Worm (Caenorhabditis elegans) whole organism, L3 larva: Measurements from ENCODE around the gene bcs-1.

ENCODE experiments used
- R02D3.7 ChIP-seq: fragments of 150-350 bp; optimal IDR thresholded peaks from 2 replicates; lab custom pipeline; 2014; ENCODE audit warnings: missing biosample characterization, missing genetic modification characterization
- ZK546.5 ChIP-seq: sonication (generic microtip); optimal IDR thresholded peaks from 2 replicates; lab custom pipeline; 2017; ENCODE audit warnings: missing biosample characterization, missing genetic modification characterization
- aly-2 ChIP-seq: fragments of 150-350 bp; optimal IDR thresholded peaks from 2 replicates; lab custom pipeline; 2014; ENCODE audit warnings: missing biosample characterization, missing genetic modification characterization
- ceh-28 ChIP-seq: fragments of 150-350 bp; optimal IDR thresholded peaks from 2 replicates; lab custom pipeline; 2014; ENCODE audit warnings: missing biosample characterization, missing genetic modification reagents, missing genetic modification characterization
- ceh-82 ChIP-seq: fragments of 150-350 bp; optimal IDR thresholded peaks from 2 replicates; lab custom pipeline; 2014; ENCODE audit warnings: missing biosample characterization, missing genetic modification characterization
- daf-12 ChIP-seq: fragments of 150-350 bp; optimal IDR thresholded peaks from 2 replicates; lab custom pipeline; 2014; ENCODE audit warnings: missing biosample characterization, missing genetic modification reagents, missing genetic modification characterization
- egl-27 ChIP-seq: sonication (generic microtip); optimal IDR thresholded peaks from 4 replicates; lab custom pipeline; 2017; ENCODE audit warnings: missing biosample characterization, missing genetic modification reagents, missing genetic modification characterization
- egl-5 ChIP-seq: fragments of 150-350 bp; optimal IDR thresholded peaks from 2 replicates; lab custom pipeline; 2017; ENCODE audit warnings: missing biosample characterization, missing genetic modification reagents, missing genetic modification characterization, inconsistent platforms
- elt-1 ChIP-seq: fragments of 150-350 bp; optimal IDR thresholded peaks from 2 replicates; lab custom pipeline; 2014; ENCODE audit warnings: missing biosample characterization, missing genetic modification characterization
- elt-2 ChIP-seq: sonication (generic microtip); optimal IDR thresholded peaks from 2 replicates; lab custom pipeline; 2016; ENCODE audit warnings: missing genetic modification reagents, mild to moderate bottlenecking, missing genetic modification characterization, missing compliant biosample characterization
- elt-3 ChIP-seq, 3 experiments: fragments of 150-350 bp in 1 of 3; sonication (generic microtip) in 2 of 3; optimal IDR thresholded peaks; 2 replicates in 2 of 3; 4 replicates in 1 of 3; lab custom pipeline; 2014 to 2017; ENCODE audit warnings: missing biosample characterization in 3 of 3, missing genetic modification characterization in 3 of 3
- eor-1 ChIP-seq, 2 experiments: fragments of 150-350 bp; optimal IDR thresholded peaks; 2 replicates each; lab custom pipeline; 2014 to 2018; ENCODE audit warnings: missing biosample characterization in 2 of 2, missing genetic modification characterization in 2 of 2
- fkh-10 ChIP-seq: sonication (generic microtip); optimal IDR thresholded peaks from 2 replicates; lab custom pipeline; 2017; ENCODE audit warnings: missing biosample characterization, missing genetic modification reagents, missing genetic modification characterization
- fos-1 ChIP-seq: fragments of 150-350 bp; optimal IDR thresholded peaks from 2 replicates; lab custom pipeline; 2014; ENCODE audit warnings: missing biosample characterization, missing genetic modification characterization
- hmg-11 ChIP-seq: sonication (generic microtip); optimal IDR thresholded peaks from 2 replicates; lab custom pipeline; 2016; ENCODE audit warnings: missing genetic modification characterization, missing compliant biosample characterization
- jun-1 ChIP-seq: fragments of 150-350 bp; optimal IDR thresholded peaks from 2 replicates; lab custom pipeline; 2014; ENCODE audit warnings: missing biosample characterization, missing genetic modification reagents, missing genetic modification characterization
- lin-15B ChIP-seq: fragments of 150-350 bp; optimal IDR thresholded peaks from 2 replicates; lab custom pipeline; 2014; ENCODE audit warnings: missing biosample characterization, missing genetic modification characterization
- lin-39 ChIP-seq: fragments of 150-350 bp; optimal IDR thresholded peaks from 2 replicates; lab custom pipeline; 2018; ENCODE audit warnings: missing biosample characterization, missing genetic modification reagents, missing genetic modification characterization
- lsy-12 ChIP-seq: sonication (generic microtip); optimal IDR thresholded peaks from 2 replicates; lab custom pipeline; 2016; ENCODE audit warnings: mild to moderate bottlenecking, missing genetic modification characterization, missing compliant biosample characterization
- mml-1 ChIP-seq: fragments of 150-350 bp; sonication (generic microtip); optimal IDR thresholded peaks from 3 replicates; lab custom pipeline; 2014; ENCODE audit warnings: missing biosample characterization, missing genetic modification characterization
- nfya-1 ChIP-seq: sonication (generic microtip); optimal IDR thresholded peaks from 2 replicates; lab custom pipeline; 2017; ENCODE audit warnings: missing genetic modification characterization, mild to moderate bottlenecking, missing compliant biosample characterization, antibody characterized with exemption, moderate library complexity; ENCODE audit not compliant: insufficient read depth
- nhr-11 ChIP-seq: fragments of 150-350 bp; optimal IDR thresholded peaks from 2 replicates; lab custom pipeline; 2014; ENCODE audit warnings: missing biosample characterization, missing genetic modification characterization
- nhr-12 ChIP-seq: fragments of 150-350 bp; optimal IDR thresholded peaks from 2 replicates; lab custom pipeline; 2014; ENCODE audit warnings: missing biosample characterization, missing genetic modification characterization
- nhr-23 ChIP-seq: fragments of 150-350 bp; optimal IDR thresholded peaks from 2 replicates; lab custom pipeline; 2014; ENCODE audit warnings: missing biosample characterization, missing genetic modification reagents, missing genetic modification characterization
- nhr-237 ChIP-seq: fragments of 150-350 bp; optimal IDR thresholded peaks from 2 replicates; lab custom pipeline; 2014; ENCODE audit warnings: missing biosample characterization, missing genetic modification characterization
- nhr-25 ChIP-seq: sonication (generic microtip); optimal IDR thresholded peaks from 2 replicates; lab custom pipeline; 2017; ENCODE audit warnings: missing biosample characterization, missing genetic modification characterization
- nhr-43 ChIP-seq: sonication (generic microtip); optimal IDR thresholded peaks from 2 replicates; lab custom pipeline; 2016; ENCODE audit warnings: mild to moderate bottlenecking, missing genetic modification characterization, missing compliant biosample characterization; ENCODE audit not compliant: poor library complexity, severe bottlenecking
- nhr-67 ChIP-seq: fragments of 150-350 bp; optimal IDR thresholded peaks from 2 replicates; lab custom pipeline; 2014; ENCODE audit warnings: missing biosample characterization, missing genetic modification characterization
- pha-4 ChIP-seq: fragments of 150-350 bp; optimal IDR thresholded peaks from 2 replicates; lab custom pipeline; 2014; ENCODE audit warnings: missing biosample characterization, missing genetic modification reagents, missing genetic modification characterization
- pqm-1 ChIP-seq: fragments of 150-350 bp; optimal IDR thresholded peaks from 2 replicates; lab custom pipeline; 2017; ENCODE audit warnings: missing biosample characterization, missing genetic modification characterization, inconsistent platforms
- sea-2 ChIP-seq: fragments of 150-350 bp; sonication (generic microtip); optimal IDR thresholded peaks from 4 replicates; lab custom pipeline; 2014; ENCODE audit warnings: missing biosample characterization, missing genetic modification reagents, missing genetic modification characterization
- skn-1 ChIP-seq: fragments of 150-350 bp; optimal IDR thresholded peaks from 2 replicates; lab custom pipeline; 2014; ENCODE audit warnings: missing biosample characterization, missing genetic modification characterization
- tbx-2 ChIP-seq: sonication (generic microtip); optimal IDR thresholded peaks from 2 replicates; lab custom pipeline; 2016; ENCODE audit warnings: mild to moderate bottlenecking, missing genetic modification characterization, missing compliant biosample characterization
- unc-39 ChIP-seq: sonication (generic microtip); optimal IDR thresholded peaks from 4 replicates; lab custom pipeline; 2017; ENCODE audit warnings: missing biosample characterization, missing genetic modification characterization
- unc-62 ChIP-seq: fragments of 150-350 bp; sonication (generic microtip); optimal IDR thresholded peaks from 4 replicates; lab custom pipeline; 2014; ENCODE audit warnings: missing biosample characterization, missing genetic modification reagents, missing genetic modification characterization
- ztf-11 ChIP-seq: fragments of 150-350 bp; optimal IDR thresholded peaks from 2 replicates; lab custom pipeline; 2014; ENCODE audit warnings: missing biosample characterization, missing genetic modification characterization
- ztf-4 ChIP-seq: fragments of 150-350 bp; optimal IDR thresholded peaks from 2 replicates; lab custom pipeline; 2014; ENCODE audit warnings: missing biosample characterization, missing genetic modification characterization

bcs-1 gene

DNA sequence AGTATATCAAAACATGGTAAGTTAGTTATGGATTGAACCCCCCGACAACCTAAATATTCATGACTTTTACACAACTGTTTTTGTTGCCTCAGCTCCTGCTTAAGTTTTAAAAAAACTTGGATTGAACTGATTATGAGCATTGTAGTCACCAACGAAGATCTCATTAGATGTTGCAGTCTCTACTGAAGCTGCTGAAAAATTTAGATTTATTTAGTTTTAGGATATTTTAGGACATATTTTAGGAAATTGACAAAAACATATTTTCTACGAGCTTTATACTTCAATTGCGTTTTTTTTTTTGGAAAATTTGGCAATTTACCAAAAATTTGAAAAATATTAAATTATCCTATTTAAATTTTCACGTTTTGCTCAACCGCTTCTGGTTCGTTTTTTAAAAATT, 8.9 kb upstream of the bcs-1 start, which contains the start of gene F54C9.14:
Gene F54C9.14 (plus strand): TSS at position 301 of the 400 bp plus-strand sequence.
- TF ChIP-seq egl-27 (tag; lab: Kevin White, UChicago) = no peak

ce11 chrII:8566039-8566438, 4.8 kb upstream of the bcs-1 start, which contains the start of gene stc-1:
Gene stc-1, minus strand, starts transcription at chrII:8566139.
- peak; percentile 52 for TF ChIP-seq pha-4 (tag; lab: Kevin White, UChicago)
- TF ChIP-seq ceh-82 (tag; lab: Kevin White, UChicago) = no peak
- peak; percentile 25 for TF ChIP-seq elt-2 (tag; lab: Kevin White, UChicago)
- no peak for TF ChIP-seq nhr-11 (tag; lab: Kevin White, UChicago)
- TF ChIP-seq lin-15B (tag; lab: Kevin White, UChicago) = peak; percentile 51
- peak; percentile 45 for TF ChIP-seq pqm-1
- TF ChIP-seq ceh-28 (tag; lab: Kevin White, UChicago) = peak; percentile 1
- TF ChIP-seq nfya-1 (tag; lab: Kevin White, UChicago) = peak; percentile 55

DNA sequence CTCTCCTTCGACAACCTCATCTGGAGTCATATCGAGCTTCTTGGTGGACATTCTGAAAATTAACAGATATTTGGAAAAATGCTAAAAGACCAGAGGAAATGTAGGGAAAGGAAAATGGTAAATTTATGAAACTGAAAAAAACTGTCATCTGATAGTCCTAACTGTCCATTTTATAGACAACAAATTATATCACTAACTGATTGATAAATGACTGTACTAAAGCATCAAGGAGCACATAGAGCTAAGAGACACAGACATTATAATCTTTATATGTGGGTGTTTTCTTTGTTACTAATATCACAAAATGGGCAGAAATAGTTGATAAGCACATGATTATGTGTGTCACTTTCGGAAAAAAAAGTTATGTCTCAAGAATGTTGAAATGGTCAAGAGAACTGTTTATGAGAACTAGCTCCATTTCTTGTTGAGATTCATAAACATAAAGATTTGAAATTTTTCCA, 4.0 kb upstream of the bcs-1 start, which contains the start of gene F54C9.3:
Gene F54C9.3 (minus strand): TSS at position 51 of the 461 bp plus-strand sequence.
- no peak for TF ChIP-seq eor-1 (tag; optimal IDR thresholded peaks at IDR 0.05; lab: Kevin White, UChicago)
- TF ChIP-seq unc-62 (GFP tag; lab: Kevin White, UChicago) = no peak
- peak; percentile 80 for TF ChIP-seq pha-4 (tag; lab: Kevin White, UChicago)
- no peak for TF ChIP-seq egl-5 (tag; lab: Kevin White, UChicago)
- TF ChIP-seq aly-2 (tag; lab: Kevin White, UChicago) = no peak
- TF ChIP-seq elt-2 (tag; lab: Kevin White, UChicago) = peak; percentile 95
- TF ChIP-seq fos-1 = no peak
- TF ChIP-seq nhr-43 (tag; lab: Kevin White, UChicago) = no peak
- peak; percentile 98 for TF ChIP-seq pqm-1
- no peak for TF ChIP-seq nhr-67 (tag; lab: Kevin White, UChicago)
- TF ChIP-seq jun-1 (tag; lab: Kevin White, UChicago) = peak; percentile 55
- no peak for TF ChIP-seq nhr-25 (tag; lab: Kevin White, UChicago)
- TF ChIP-seq unc-39 (tag; lab: Kevin White, UChicago) = no peak

- TF ChIP-seq elt-2 (tag; lab: Kevin White, UChicago) (no peak), hmg-11 (tag; lab: Kevin White, UChicago) (no peak), lin-15B (tag; lab: Kevin White, UChicago) (no peak), ceh-28 (tag; lab: Kevin White, UChicago) (no peak), skn-1 (no peak), ztf-4 (no peak), nhr-43 (tag; lab: Kevin White, UChicago) (no peak), fkh-10 (no peak), nhr-12 (tag; lab: Kevin White, UChicago) (no peak), elt-1 (tag; lab: Kevin White, UChicago) (no peak), nhr-237 (no peak), lin-39 (tag; lab: Kevin White, UChicago) (no peak), fos-1 (no peak), eor-1 (tag; optimal IDR thresholded peaks at IDR 0.05; lab: Kevin White, UChicago) (no peak), egl-5 (tag; lab: Kevin White, UChicago) (no peak), daf-12 (tag; lab: Kevin White, UChicago) (no peak)
- TF ChIP-seq, all 47 proteins: peak for 0
These were observed 2.5 kb upstream of the bcs-1 start for ce11 chrII:8568234-8568969.

ce11 chrII:8569038-8569977, 1.6 kb upstream of the bcs-1 start, which contains the start of the genes col-38 and rpl-5:
Gene col-38, minus strand, starts transcription at chrII:8569088.
Gene rpl-5, plus strand, starts transcription at chrII:8569927.
- TF ChIP-seq tbx-2 (peak; percentile 38), mml-1 (tag; lab: Kevin White, UChicago) (no peak), nhr-11 (tag; lab: Kevin White, UChicago) (peak; percentile 73), R02D3.7 (tag; lab: Kevin White, UChicago) (peak; percentile 73), pha-4 (tag; lab: Kevin White, UChicago) (peak; percentile 99), nhr-25 (tag; lab: Kevin White, UChicago) (peak; percentile 94), ztf-11 (tag; lab: Kevin White, UChicago) (no peak), skn-1 (peak; percentile 78), ZK546.5 (tag; lab: Kevin White, UChicago) (peak; percentile 84), elt-1 (tag; lab: Kevin White, UChicago) (peak; percentile 23), elt-3 (tag; optimal IDR thresholded peaks at IDR 0.05; lab: Kevin White, UChicago) (no peak), fkh-10 (peak; percentile 83), aly-2 (tag; lab: Kevin White, UChicago) (no peak), sea-2 (GFP tag; lab: Kevin White, UChicago) (no peak), nhr-23 (tag; lab: Kevin White, UChicago) (peak; percentile 96), pqm-1 (peak; percentile 51), unc-62 (GFP tag; lab: Kevin White, UChicago) (peak; percentile 28), hmg-11 (tag; lab: Kevin White, UChicago) (peak; percentile 63), nhr-237 (no peak), lsy-12 (tag; lab: Kevin White, UChicago) (peak; percentile 77), nhr-43 (tag; lab: Kevin White, UChicago) (peak; percentile 66)
